Fruit fly (Drosophila melanogaster): ENCODE results near the gene RpL36A.

RpL36A gene

dm6 chr2L:8000578-8001040 is 42.1 kb downstream of the RpL36A start (continued):
- TF ChIP-seq Spps (tag; optimal IDR thresholded peaks at IDR 0.05) (no peak), sisA (GFP tag; IDR thresholded peaks at IDR 0.05) (no peak), CG9215 (GFP tag; IDR thresholded peaks at IDR 0.05) (0 out of 2 replicates have a peak, but pooled peaks have one; percentile 36), CG10565 (GFP tag; optimal IDR thresholded peaks at IDR 0.05) (no peak), Tbp (GFP tag; optimal IDR thresholded peaks at IDR 0.05) (no peak), CG2712 (tag; optimal IDR thresholded peaks at IDR 0.05) (no peak), CG14965 (GFP tag; optimal IDR thresholded peaks at IDR 0.05; ENCODE audit: borderline replicate concordance) (no peak), trem (tag; optimal IDR thresholded peaks at IDR 0.05) (no peak), NfI (GFP tag; optimal IDR thresholded peaks at IDR 0.05) (peak; percentile 34), CG31224 (GFP tag; IDR thresholded peaks at IDR 0.05) (0 out of 2 replicates have a peak, but pooled peaks have one; percentile 19), pho (GFP tag; optimal IDR thresholded peaks at IDR 0.05) (peak; percentile 70), TFAM (GFP tag; optimal IDR thresholded peaks at IDR 0.05) (no peak), unpg (GFP tag; optimal IDR thresholded peaks at IDR 0.05) (no peak), CG7928 (GFP tag; optimal IDR thresholded peaks at IDR 0.05) (peak; percentile 8), Doc2 (GFP tag; IDR thresholded peaks at IDR 0.05) (no peak), MESR4 (GFP tag; optimal IDR thresholded peaks at IDR 0.05) (no peak), E2f1 (GFP tag; IDR thresholded peaks at IDR 0.05) (no peak), Dip2 (GFP tag; IDR thresholded peaks at IDR 0.05) (no peak), gem (tag; optimal IDR thresholded peaks at IDR 0.05) (peak; percentile 7), ewg (GFP tag; optimal IDR thresholded peaks at IDR 0.05) (peak; percentile 65), toy (GFP tag; IDR thresholded peaks at IDR 0.05) (no peak), CG31441 (GFP tag; IDR thresholded peaks at IDR 0.05) (no peak), Mes4 (GFP tag; optimal IDR thresholded peaks at IDR 0.05) (no peak), CG30403 (GFP tag; optimal IDR thresholded peaks at IDR 0.05) (peak; percentile 33), CG4404 (GFP tag; IDR thresholded peaks at IDR 0.05) (peak; percentile 48), Dbx (GFP tag; IDR thresholded peaks at IDR 0.05) (peak; percentile 69; the same call in 2 of the 3 replicates), CG6683 (GFP tag; optimal IDR thresholded peaks at IDR 0.05) (no peak), Nf-YA (GFP tag; IDR thresholded peaks at IDR 0.05) (no peak), Trl (optimal IDR thresholded peaks at IDR 0.05) (no peak), Trl (GFP tag; optimal IDR thresholded peaks at IDR 0.05) (no peak), HHEX (GFP tag; optimal IDR thresholded peaks at IDR 0.05) (peak; percentile 9), crc (GFP tag; optimal IDR thresholded peaks at IDR 0.05) (no peak), Ets97D (GFP tag; optimal IDR thresholded peaks at IDR 0.05) (no peak), Pdp1 (GFP tag; optimal IDR thresholded peaks at IDR 0.05) (peak; percentile 12 to 20), CG16813 (GFP tag; IDR thresholded peaks at IDR 0.05; ENCODE audit: partially characterized antibody) (0 out of 3 replicates have a peak, but pooled peaks have one; percentile 13), CG9817 (tag; optimal IDR thresholded peaks at IDR 0.05) (peak; percentile 5), pum (GFP tag; optimal IDR thresholded peaks at IDR 0.05) (peak; percentile 9), insv (GFP tag; optimal IDR thresholded peaks at IDR 0.05) (no peak), CG34376 (GFP tag; optimal IDR thresholded peaks at IDR 0.05) (peak; percentile 53), CG12769 (tag; optimal IDR thresholded peaks at IDR 0.05) (peak; percentile 53), gro (GFP tag; optimal IDR thresholded peaks at IDR 0.05) (peak; percentile 68), CG2678 (tag; optimal IDR thresholded peaks at IDR 0.05) (peak; percentile 45), CG17802 (tag; optimal IDR thresholded peaks at IDR 0.05) (no peak), jumu (GFP tag; optimal IDR thresholded peaks at IDR 0.05) (no peak), pfk (GFP tag; optimal IDR thresholded peaks at IDR 0.05) (no peak), lmd (GFP tag; IDR thresholded peaks at IDR 0.05) (peak; percentile 36; the same call in 1 of the 2 replicates), az2 (GFP tag; optimal IDR thresholded peaks at IDR 0.05) (no peak), CG10366 (GFP tag; IDR thresholded peaks at IDR 0.05) (no peak), ham (GFP tag; IDR thresholded peaks at IDR 0.05) (no peak), CG7839 (tag; optimal IDR thresholded peaks at IDR 0.05) (peak; percentile 26), nerfin-1 (tag; optimal IDR thresholded peaks at IDR 0.05) (peak; percentile 95)
